Worm (Caenorhabditis elegans) whole organism, young adult: Measurements from ENCODE around the gene gsp-1.

Experiments
- B0019.2 ChIP-seq: fragments of 200-800 bp; sonication (Bioruptor generic); conservative IDR thresholded peaks from 2 replicates; pipeline ENCODE4 v1.3.6; 2022; ENCODE audit warnings: missing genetic modification reagents, missing genetic modification characterization, missing compliant biosample characterization
- attf-5 ChIP-seq: fragments of 200-800 bp; sonication (Bioruptor generic); optimal IDR thresholded peaks from 2 replicates; lab custom pipeline; 2018; ENCODE audit warnings: mild to moderate bottlenecking, missing genetic modification characterization, missing compliant biosample characterization
- bed-2 ChIP-seq: fragments of 200-800 bp; sonication (Bioruptor generic); IDR thresholded peaks from 2 replicates; pipeline ENCODE4 v1.3.6; 2022; ENCODE audit warnings: missing genetic modification reagents, missing genetic modification characterization, missing compliant biosample characterization
- hlh-12 ChIP-seq: sonication (generic microtip); optimal IDR thresholded peaks from 2 replicates; lab custom pipeline; 2016; ENCODE audit warnings: missing genetic modification characterization, missing compliant biosample characterization
- hrde-1 ChIP-seq: sonication (generic microtip); optimal IDR thresholded peaks from 2 replicates; lab custom pipeline; 2016; ENCODE audit warnings: missing genetic modification characterization, mild to moderate bottlenecking, missing compliant biosample characterization, moderate library complexity, missing genotype, missing genetic modification reagents, borderline replicate concordance
- madf-3 ChIP-seq: fragments of 200-800 bp; sonication (Bioruptor generic); IDR thresholded peaks from 2 replicates; pipeline ENCODE4 v1.3.6; 2022; ENCODE audit warnings: missing genetic modification reagents, missing genetic modification characterization, missing compliant biosample characterization
- nfya-1 ChIP-seq: sonication (generic microtip); optimal IDR thresholded peaks from 2 replicates; lab custom pipeline; 2017; ENCODE audit warnings: antibody characterized with exemption, missing compliant biosample characterization, missing genetic modification characterization, borderline replicate concordance; ENCODE audit not compliant: insufficient read depth
- nfyb-1 ChIP-seq: fragments of 200-800 bp; sonication (Bioruptor generic); IDR thresholded peaks from 2 replicates; pipeline ENCODE4 v1.3.6; 2022; ENCODE audit warnings: missing genetic modification reagents, missing genetic modification characterization, missing compliant biosample characterization
- pbrm-1 ChIP-seq: fragments of 200-800 bp; sonication (Bioruptor generic); IDR thresholded peaks from 2 replicates; pipeline ENCODE4 v1.3.6; 2022; ENCODE audit warnings: missing genetic modification reagents, missing genetic modification characterization, missing compliant biosample characterization
- snpc-4 ChIP-seq, 5 experiments: fragments of 150-350 bp in 1 of 5; sonication (generic microtip) in 4 of 5; optimal IDR thresholded peaks; 2 replicates each; lab custom pipeline; 2014 to 2018; ENCODE audit warnings: missing genetic modification characterization in 5 of 5, missing biosample characterization in 3 of 5, antibody characterized with exemption in 2 of 5, mild to moderate bottlenecking in 2 of 5, missing compliant biosample characterization in 2 of 5, missing genotype in 2 of 5, moderate library complexity in 2 of 5, missing genetic modification reagents in 1 of 5
- tlf-1 ChIP-seq: fragments of 200-800 bp; sonication (Bioruptor generic); optimal IDR thresholded peaks from 2 replicates; lab custom pipeline; 2018; ENCODE audit warnings: mild to moderate bottlenecking, missing genetic modification characterization, missing compliant biosample characterization
- unc-130 ChIP-seq: sonication (generic microtip); optimal IDR thresholded peaks from 2 replicates; lab custom pipeline; 2016; ENCODE audit warnings: missing genetic modification reagents, missing genetic modification characterization, missing compliant biosample characterization
- unc-62 ChIP-seq: fragments of 150-350 bp; optimal IDR thresholded peaks from 2 replicates; lab custom pipeline; 2014; ENCODE audit warnings: missing biosample characterization, missing genetic modification reagents, missing genetic modification characterization

DNA sequence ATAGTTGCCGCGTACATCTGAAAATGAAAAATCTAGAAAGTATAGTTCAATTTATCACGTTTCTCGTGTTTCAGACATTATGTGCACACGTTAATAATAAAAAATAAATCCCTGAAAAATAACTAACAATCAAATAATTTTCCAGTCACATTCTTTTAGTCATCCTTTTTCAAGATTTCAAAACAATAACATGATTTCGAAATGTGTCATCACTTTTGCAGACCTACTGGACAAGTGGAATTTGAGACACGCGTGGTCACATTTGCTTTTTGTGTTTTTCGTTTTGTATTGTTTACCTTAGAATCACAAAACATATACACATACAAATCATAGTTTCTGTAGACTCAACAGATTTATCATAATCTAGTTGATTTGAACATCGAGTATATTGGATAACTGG is 27.2 kb downstream of the gsp-1 start:
- TF ChIP-seq tlf-1 (GFP tag; lab: Kevin White, UChicago): no peak
- TF ChIP-seq bed-2: no peak
- no peak for TF ChIP-seq nfya-1 (tag; lab: Kevin White, UChicago)
- no peak for TF ChIP-seq unc-130 (GFP tag; lab: Kevin White, UChicago)
- TF ChIP-seq hlh-12 (tag; lab: Kevin White, UChicago): no peak
- TF ChIP-seq attf-5 (GFP tag; lab: Kevin White, UChicago): no peak
- no peak for TF ChIP-seq hrde-1
- no peak for TF ChIP-seq nfyb-1 (GFP tag; lab: Robert Waterston, UW)
- no peak for TF ChIP-seq B0019.2 (GFP tag; lab: Robert Waterston, UW)
- no peak for TF ChIP-seq pbrm-1
- no peak for TF ChIP-seq unc-62 (GFP tag; lab: Kevin White, UChicago)
- TF ChIP-seq madf-3 (GFP tag; lab: Robert Waterston, UW): no peak
- TF ChIP-seq snpc-4 (GFP tag; optimal IDR thresholded peaks at IDR 0.05; lab: Kevin White, UChicago): no peak
- TF ChIP-seq snpc-4 (tag; optimal IDR thresholded peaks at IDR 0.05; lab: Kevin White, UChicago): no peak
